Fruit fly (Drosophila melanogaster) whole organism, pupa: ENCODE results near the gene D19B.

Source experiments
- CG10348 ChIP-seq: fragments of 200-800 bp; sonication (Bioruptor generic); IDR thresholded peaks from 2 replicates; pipeline ENCODE4 v1.3.6; 2022; ENCODE audit warnings: missing biosample characterization, missing genetic modification characterization
- CG12605 ChIP-seq: fragments of 200-800 bp; sonication (Bioruptor generic); IDR thresholded peaks from 2 replicates; pipeline ENCODE4 v1.3.6; 2022; ENCODE audit warnings: missing biosample characterization, missing genetic modification characterization
- CG13204 ChIP-seq: fragments of 200-800 bp; sonication (Bioruptor generic); optimal IDR thresholded peaks from 2 replicates; lab custom pipeline; 2018; ENCODE audit warnings: missing biosample characterization, mild to moderate bottlenecking, missing genetic modification characterization, moderate library complexity
- CG14655 ChIP-seq: fragments of 200-800 bp; sonication (Bioruptor generic); optimal IDR thresholded peaks from 3 replicates; lab custom pipeline; 2017; ENCODE audit warnings: mild to moderate bottlenecking, missing biosample characterization, missing genetic modification reagents, missing genetic modification characterization
- CG15710 ChIP-seq: fragments of 200-800 bp; sonication (Bioruptor generic); optimal IDR thresholded peaks from 2 replicates; lab custom pipeline; 2018; ENCODE audit warnings: missing biosample characterization, mild to moderate bottlenecking, missing genetic modification characterization, moderate library complexity
- CG17806 ChIP-seq: fragments of 200-800 bp; sonication (Bioruptor generic); optimal IDR thresholded peaks from 2 replicates; lab custom pipeline; 2018; ENCODE audit warnings: missing biosample characterization, mild to moderate bottlenecking, missing genetic modification characterization, moderate library complexity
- CG32121 ChIP-seq: fragments of 200-800 bp; sonication (Bioruptor generic); IDR thresholded peaks from 2 replicates; pipeline ENCODE4 v1.3.6; 2022; ENCODE audit warnings: missing biosample characterization, missing genetic modification characterization
- CG34367 ChIP-seq: fragments of 200-800 bp; sonication (Bioruptor generic); optimal IDR thresholded peaks from 2 replicates; lab custom pipeline; 2018; ENCODE audit warnings: missing biosample characterization, mild to moderate bottlenecking, missing genetic modification characterization
- CG4496 ChIP-seq: fragments of 200-800 bp; sonication (Bioruptor generic); IDR thresholded peaks from 3 replicates; pipeline ENCODE4 v1.3.6; 2022; ENCODE audit warnings: missing biosample characterization, missing genetic modification characterization
- CG8159 ChIP-seq: fragments of 200-800 bp; sonication (Bioruptor generic); optimal IDR thresholded peaks from 3 replicates; lab custom pipeline; 2018; ENCODE audit warnings: missing biosample characterization, mild to moderate bottlenecking, missing genetic modification characterization, moderate library complexity
- CG8301 ChIP-seq: fragments of 200-800 bp; sonication (Bioruptor generic); optimal IDR thresholded peaks from 2 replicates; lab custom pipeline; 2018; ENCODE audit warnings: missing biosample characterization, mild to moderate bottlenecking, missing genetic modification characterization
- CG9948 ChIP-seq: fragments of 200-800 bp; sonication (Bioruptor generic); optimal IDR thresholded peaks from 2 replicates; lab custom pipeline; 2018; ENCODE audit warnings: missing biosample characterization, mild to moderate bottlenecking, missing genetic modification characterization, moderate library complexity
- D1 ChIP-seq: fragments of 200-800 bp; sonication (Bioruptor generic); optimal IDR thresholded peaks from 2 replicates; lab custom pipeline; 2018; ENCODE audit warnings: missing biosample characterization, mild to moderate bottlenecking, missing genetic modification characterization, moderate library complexity
- EcR ChIP-seq: fragments of 200-800 bp; sonication (Bioruptor generic); optimal IDR thresholded peaks from 3 replicates; lab custom pipeline; 2019; ENCODE audit warnings: missing biosample characterization, missing genetic modification characterization, mild to moderate bottlenecking, moderate library complexity, missing genetic modification reagents
- Ets98B ChIP-seq: fragments of 200-800 bp; sonication (Bioruptor generic); IDR thresholded peaks from 2 replicates; pipeline ENCODE4 v1.3.6; 2022; ENCODE audit warnings: missing biosample characterization, missing genetic modification characterization
- Pif1A ChIP-seq: fragments of 200-800 bp; sonication (Bioruptor generic); optimal IDR thresholded peaks from 3 replicates; lab custom pipeline; 2016; ENCODE audit warnings: missing biosample characterization, missing genetic modification characterization
- Pif1B ChIP-seq: fragments of 200-800 bp; sonication (Bioruptor generic); optimal IDR thresholded peaks from 3 replicates; lab custom pipeline; 2016; ENCODE audit warnings: missing biosample characterization, missing genetic modification characterization
- Snoo ChIP-seq: fragments of 200-800 bp; sonication (Bioruptor generic); optimal IDR thresholded peaks from 3 replicates; lab custom pipeline; 2017; ENCODE audit warnings: missing biosample characterization, mild to moderate bottlenecking, missing genetic modification characterization, inconsistent platforms
- fd96Ca ChIP-seq: fragments of 200-800 bp; sonication (Bioruptor generic); IDR thresholded peaks from 3 replicates; pipeline ENCODE4 v1.3.6; 2022; ENCODE audit warnings: missing biosample characterization, missing genetic modification characterization
- gl ChIP-seq: fragments of 200-800 bp; sonication (Bioruptor generic); optimal IDR thresholded peaks from 2 replicates; lab custom pipeline; 2018; ENCODE audit warnings: missing biosample characterization, mild to moderate bottlenecking, missing genetic modification characterization
- rn ChIP-seq: fragments of 200-800 bp; sonication (Bioruptor generic); IDR thresholded peaks from 2 replicates; pipeline ENCODE4 v1.3.6; 2022; ENCODE audit warnings: missing biosample characterization, missing genetic modification characterization

D19B gene

DNA sequence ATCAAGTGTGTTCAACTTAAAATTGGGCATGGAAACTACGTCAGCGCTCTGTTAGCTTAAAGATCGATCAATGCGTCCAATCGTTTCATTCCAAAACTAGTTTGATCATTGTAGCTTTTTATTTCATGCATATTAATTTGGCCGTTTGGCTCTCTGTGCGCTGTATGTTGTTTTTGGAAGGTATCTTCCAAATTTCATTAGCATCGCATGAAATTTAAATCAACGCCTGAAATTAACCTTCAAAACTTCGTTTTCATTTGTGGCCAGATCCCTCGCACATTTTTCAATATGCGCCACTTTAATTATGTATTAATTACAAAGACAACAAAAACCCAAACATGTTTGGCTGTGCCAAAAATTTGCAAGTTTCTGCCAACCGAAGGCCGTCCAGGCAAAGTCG, 46.1 kb downstream of the D19B start:
- TF ChIP-seq CG8301 (tag; lab: Kevin White, UChicago) (no peak), CG13204 (GFP tag; lab: Kevin White, UChicago) (no peak), EcR (GFP tag; lab: Kevin White, UChicago) (no peak), CG32121 (GFP tag; lab: Robert Waterston, UW) (no peak), Snoo (tag; lab: Kevin White, UChicago) (no peak), rn (GFP tag; lab: Robert Waterston, UW) (no peak), CG17806 (no peak), Pif1A (GFP tag; lab: Kevin White, UChicago) (no peak), CG14655 (no peak), CG10348 (GFP tag; lab: Robert Waterston, UW) (no peak), CG12605 (GFP tag; lab: Robert Waterston, UW) (no peak), D1 (no peak), Pif1B (GFP tag; lab: Kevin White, UChicago) (no peak), fd96Ca (no peak), CG4496 (GFP tag; lab: Robert Waterston, UW) (no peak), CG9948 (tag; lab: Kevin White, UChicago) (no peak), gl (tag; lab: Kevin White, UChicago) (no peak)

DNA sequence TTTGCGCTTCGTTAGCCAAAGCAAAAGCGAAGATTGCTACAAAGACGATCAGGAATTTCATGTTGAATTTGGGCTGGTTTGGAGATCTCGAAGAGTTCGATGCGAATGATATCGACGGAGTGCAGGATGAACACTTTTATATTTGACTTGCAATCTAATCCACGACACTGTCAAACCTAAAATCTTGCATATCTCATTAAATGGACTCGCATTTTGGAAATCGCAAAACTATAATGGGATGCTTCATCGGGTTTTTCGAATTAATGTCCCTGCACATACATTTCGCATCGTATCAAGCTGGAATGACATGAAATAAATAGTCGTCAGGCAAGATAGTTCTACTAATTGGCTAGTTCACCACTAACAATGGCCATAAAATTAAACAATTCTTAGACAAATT, 46.7 kb downstream of the D19B start, which contains the start of gene Lcp65Ae:
Gene Lcp65Ae (minus strand): TSS at position 101 of the 400 bp plus-strand sequence.
- no peak for TF ChIP-seq CG8159 (tag; lab: Kevin White, UChicago)
- no peak for TF ChIP-seq EcR (GFP tag; lab: Kevin White, UChicago)
- TF ChIP-seq Snoo (tag; lab: Kevin White, UChicago), result no peak
- TF ChIP-seq CG8301 (tag; lab: Kevin White, UChicago), result no peak

DNA sequence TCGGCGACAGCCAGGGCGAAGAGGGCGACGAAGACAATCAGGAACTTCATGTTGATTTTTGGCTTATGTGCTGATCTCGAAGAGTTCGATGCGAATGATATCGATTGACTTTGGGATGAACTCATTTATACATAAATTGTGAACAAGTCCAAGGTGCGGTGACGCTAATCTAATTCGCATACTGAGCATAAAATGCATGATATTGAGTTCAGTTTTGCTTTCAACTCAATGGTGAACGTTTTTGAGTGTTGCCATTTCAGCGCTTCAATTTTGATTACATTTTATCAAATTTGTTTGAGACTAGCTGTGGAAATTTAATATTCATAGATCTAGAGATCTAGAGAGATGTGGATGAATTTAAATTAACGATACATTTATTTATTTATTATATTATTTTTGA, 48.0 kb downstream of the D19B start, which contains the start of gene Lcp65Af:
Gene Lcp65Af (minus strand): TSS at position 101 of the 400 bp plus-strand sequence.
- no peak for TF ChIP-seq D1
- no peak for TF ChIP-seq CG34367 (tag; lab: Kevin White, UChicago)

DNA sequence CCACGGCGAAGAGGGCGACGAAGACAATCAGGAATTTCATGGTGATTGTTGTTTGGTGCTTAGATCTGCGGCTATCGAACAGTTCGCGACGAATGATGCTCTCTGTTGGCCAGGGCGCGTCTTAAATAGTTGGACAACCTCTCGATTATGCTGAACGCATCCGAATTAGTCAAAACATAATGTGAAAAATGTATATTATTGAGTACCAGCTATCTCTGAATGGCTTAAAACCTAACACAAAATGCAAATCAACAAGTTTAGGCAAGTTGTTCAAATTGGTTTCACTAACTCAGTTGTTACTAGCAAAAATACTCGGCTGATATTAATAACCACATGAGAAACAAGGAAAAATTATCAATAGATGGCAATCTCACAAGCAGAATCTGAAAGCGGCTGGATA, 49.5 kb downstream of the D19B start, which contains the start of gene Lcp65Ag1:
Gene Lcp65Ag1 (minus strand): TSS at position 101 of the 400 bp plus-strand sequence.
- no peak for TF ChIP-seq CG32121 (GFP tag; lab: Robert Waterston, UW)
- no peak for TF ChIP-seq CG4496 (GFP tag; lab: Robert Waterston, UW)
- TF ChIP-seq Pif1B (GFP tag; lab: Kevin White, UChicago), result no peak
- no peak for TF ChIP-seq CG12605 (GFP tag; lab: Robert Waterston, UW)
- no peak for TF ChIP-seq Pif1A (GFP tag; lab: Kevin White, UChicago)
- TF ChIP-seq fd96Ca, result no peak
- TF ChIP-seq CG34367 (tag; lab: Kevin White, UChicago), result no peak
- no peak for TF ChIP-seq Ets98B
- TF ChIP-seq EcR (GFP tag; lab: Kevin White, UChicago), result no peak
- TF ChIP-seq CG13204 (GFP tag; lab: Kevin White, UChicago), result no peak
- no peak for TF ChIP-seq CG8159 (tag; lab: Kevin White, UChicago)
- TF ChIP-seq CG8301 (tag; lab: Kevin White, UChicago), result no peak
- no peak for TF ChIP-seq D1
- TF ChIP-seq CG15710 (tag; lab: Kevin White, UChicago), result no peak

DNA sequence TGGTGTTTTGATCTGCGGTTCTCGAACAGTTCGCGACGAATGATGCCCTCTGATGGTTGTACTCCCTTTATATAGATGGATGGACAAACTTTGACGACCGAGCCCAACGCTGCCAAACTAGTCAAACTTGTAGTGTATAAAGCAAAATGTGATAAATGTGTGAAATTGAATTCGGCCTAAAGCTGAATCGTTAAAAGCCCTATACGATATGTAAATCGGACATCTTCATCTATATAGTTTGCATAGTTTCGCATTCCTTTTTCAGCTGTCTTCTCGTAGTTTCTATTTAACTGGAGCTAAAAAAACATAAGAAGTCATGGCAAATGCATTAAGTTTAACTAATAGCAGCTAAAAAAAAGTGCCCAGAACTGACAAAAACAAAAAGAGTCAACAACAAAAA, 51.2 kb downstream of the D19B start, which contains the start of gene Lcp65Ag2:
Gene Lcp65Ag2 (minus strand): TSS at position 48 of the 400 bp plus-strand sequence.
- TF ChIP-seq D1 (no peak), CG4496 (GFP tag; lab: Robert Waterston, UW) (no peak), CG8301 (tag; lab: Kevin White, UChicago) (no peak), CG14655 (no peak), CG15710 (tag; lab: Kevin White, UChicago) (no peak), CG8159 (tag; lab: Kevin White, UChicago) (no peak), gl (tag; lab: Kevin White, UChicago) (no peak)
